Worm (Caenorhabditis elegans): ENCODE measurements around the gene F12A10.6.

ce11 chrII:5537524-5537923 lies 43.2 kb upstream of the F12A10.6 start, which contains the start of gene C17C3.11:
- TF ChIP-seq ref-1 (GFP tag; conservative IDR thresholded peaks at IDR 0.05), result no peak
- TF ChIP-seq cog-1 (tag; optimal IDR thresholded peaks at IDR 0.05), result no peak
- TF ChIP-seq T22C8.4 (GFP tag; IDR thresholded peaks at IDR 0.05), result no peak
